Worm (Caenorhabditis elegans): Measurements from ENCODE around the gene K12H6.6.

- TF ChIP-seq F37B4.10 (GFP tag; IDR thresholded peaks at IDR 0.05) = no peak
- no peak for TF ChIP-seq snpc-4 (GFP tag; optimal IDR thresholded peaks at IDR 0.05)
- no peak for TF ChIP-seq snpc-4 (tag; optimal IDR thresholded peaks at IDR 0.05)
- no peak for TF ChIP-seq cebp-2 (GFP tag; IDR thresholded peaks at IDR 0.05)
Observed at ce11 chrII:2804245-2804644, 26.8 kb downstream of the K12H6.6 start.

All from whole organism, young adult.